Worm (Caenorhabditis elegans) whole organism, young adult: ENCODE data around the gene F41H8.2.

Experiments
- F23B12.7 ChIP-seq: sonication (generic microtip); optimal IDR thresholded peaks from 2 replicates; lab custom pipeline; 2017; ENCODE audit warnings: missing genetic modification characterization, mild to moderate bottlenecking, missing compliant biosample characterization, antibody characterized with exemption, moderate library complexity; ENCODE audit not compliant: insufficient read depth
- K12H6.12 ChIP-seq: fragments of 200-800 bp; sonication (Bioruptor generic); optimal IDR thresholded peaks from 2 replicates; lab custom pipeline; 2018; ENCODE audit warnings: mild to moderate bottlenecking, missing genetic modification characterization, missing compliant biosample characterization
- aptf-2 ChIP-seq: fragments of 200-800 bp; sonication (Bioruptor generic); conservative IDR thresholded peaks from 2 replicates; pipeline ENCODE4 v1.3.6; 2022; ENCODE audit warnings: missing genetic modification reagents, missing genetic modification characterization, missing compliant biosample characterization
- attf-5 ChIP-seq: fragments of 200-800 bp; sonication (Bioruptor generic); optimal IDR thresholded peaks from 2 replicates; lab custom pipeline; 2018; ENCODE audit warnings: mild to moderate bottlenecking, missing genetic modification characterization, missing compliant biosample characterization
- lin-40 ChIP-seq: sonication (generic microtip); optimal IDR thresholded peaks from 2 replicates; lab custom pipeline; 2016; ENCODE audit warnings: missing genetic modification characterization, mild to moderate bottlenecking, missing compliant biosample characterization, missing genotype, missing genetic modification reagents

DNA sequence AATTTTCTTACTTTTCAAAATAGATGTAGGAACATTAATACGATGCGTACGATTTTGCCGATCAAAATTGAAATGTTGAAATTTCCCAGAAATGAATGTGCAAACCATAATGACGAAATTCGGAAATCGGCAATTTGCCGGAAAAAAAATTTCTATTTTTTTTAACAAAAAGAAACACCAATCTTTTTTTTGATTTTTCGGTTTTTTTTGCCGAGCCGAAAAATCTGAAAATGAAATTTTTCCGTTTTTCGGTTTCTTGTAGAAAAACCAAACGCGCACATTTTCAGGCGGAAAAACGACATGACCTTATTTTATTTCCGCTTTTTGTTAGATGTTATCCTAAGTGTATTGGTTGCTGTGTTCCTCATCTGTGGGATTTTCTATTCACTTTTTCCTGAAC, 21.3 kb downstream of the F41H8.2 start, which contains the start of gene srbc-13:
- no peak for TF ChIP-seq K12H6.12 (tag; lab: Kevin White, UChicago)
- TF ChIP-seq F23B12.7 (tag; lab: Kevin White, UChicago): no peak
- no peak for TF ChIP-seq attf-5 (GFP tag; lab: Kevin White, UChicago)
- TF ChIP-seq aptf-2 (GFP tag; lab: Robert Waterston, UW): no peak
- no peak for TF ChIP-seq lin-40 (tag; lab: Kevin White, UChicago)
